Worm (Caenorhabditis elegans): ENCODE results near the gene fbxb-78.
A peak's percentile ranks its signal among the peaks of the same experiment; 100 is the strongest.
"Not testable (repeated sequence)": the region's sequence is repeated elsewhere in the genome, so short reads cannot be mapped to it uniquely, and the experiment has no call there.

fbxb-78 gene

DNA sequence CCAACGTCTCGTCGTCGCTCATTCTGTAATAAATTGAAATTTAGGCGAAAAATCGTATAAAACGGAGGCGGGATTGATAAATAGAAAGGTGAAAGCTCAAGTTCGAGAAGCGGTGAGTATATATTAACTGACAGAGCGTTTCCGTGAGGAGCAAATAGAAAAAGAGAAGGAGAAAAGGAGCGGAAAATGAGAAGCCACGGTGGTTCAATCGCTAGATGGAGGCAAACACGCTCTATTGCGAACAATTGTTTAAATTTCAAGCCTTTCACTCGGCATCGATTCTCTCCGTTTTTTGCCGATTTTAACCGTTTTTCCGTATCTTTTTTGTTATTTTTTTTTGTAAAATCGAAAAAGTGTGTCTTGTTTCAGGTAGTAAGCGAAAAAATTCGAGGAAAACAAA is 21.6 kb upstream of the fbxb-78 start, which contains the start of gene miro-1:
Gene miro-1 (minus strand): TSS at position 23 of the 400 bp plus-strand sequence.
- not testable (repeated sequence) for TF ChIP-seq nhr-77, lsy-12, skn-1 (tag; optimal IDR thresholded peaks at IDR 0.05)

DNA sequence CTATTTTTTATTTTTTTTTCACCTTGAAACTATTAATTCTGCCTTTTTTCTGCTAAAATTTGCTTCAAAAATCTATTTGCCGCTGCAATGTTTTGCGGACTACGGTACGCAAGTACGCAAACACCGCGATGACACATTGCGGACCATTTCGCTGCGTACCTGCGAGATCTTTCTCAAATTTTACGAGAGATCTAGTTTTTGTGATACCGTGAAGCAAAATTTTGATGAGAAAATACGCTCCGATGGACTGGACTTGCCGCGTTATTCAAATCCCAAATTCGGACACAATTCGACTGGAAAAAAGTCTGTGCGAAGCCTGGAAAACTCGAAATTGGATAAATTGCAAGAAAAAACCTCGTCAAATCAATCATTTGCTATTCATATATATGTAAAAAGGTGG is 16.8 kb upstream of the fbxb-78 start:
- TF ChIP-seq nfya-1 (tag; optimal IDR thresholded peaks at IDR 0.05; ENCODE audit: insufficient read depth) (peak; percentile 22), lin-15B (tag; optimal IDR thresholded peaks at IDR 0.05) (peak; percentile 19), tbx-2 (tag; optimal IDR thresholded peaks at IDR 0.05) (peak; percentile 27), elt-2 (tag; optimal IDR thresholded peaks at IDR 0.05) (peak; percentile 1)

DNA sequence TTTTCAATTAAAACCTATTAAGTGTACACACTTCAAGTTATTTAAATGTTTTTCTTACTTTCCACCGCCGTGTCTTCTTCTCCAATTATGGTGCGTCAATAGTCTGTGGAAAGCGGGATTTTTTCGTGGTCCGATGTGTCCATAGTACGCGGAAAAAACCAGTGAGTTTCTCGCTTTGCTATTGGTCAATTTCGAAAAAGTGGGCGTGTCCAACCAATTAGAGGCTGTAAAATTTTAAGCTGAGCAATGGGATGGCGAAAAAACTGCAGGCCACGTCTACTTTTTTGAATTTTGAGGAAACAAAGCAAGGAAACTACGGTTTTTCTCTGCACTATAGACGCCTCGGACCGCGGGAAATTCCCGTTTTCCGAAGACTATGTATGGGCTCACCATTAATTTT is 13.7 kb upstream of the fbxb-78 start:
- TF ChIP-seq zag-1 (tag; optimal IDR thresholded peaks at IDR 0.05) (no peak), fkh-2 (tag; optimal IDR thresholded peaks at IDR 0.05) (no peak), jun-1 (tag; optimal IDR thresholded peaks at IDR 0.05) (no peak), nhr-76 (tag; optimal IDR thresholded peaks at IDR 0.05) (no peak), lin-15B (tag; optimal IDR thresholded peaks at IDR 0.05) (no peak), nhr-67 (tag; optimal IDR thresholded peaks at IDR 0.05) (no peak), skn-1 (tag; optimal IDR thresholded peaks at IDR 0.05) (no peak), nhr-23 (tag; optimal IDR thresholded peaks at IDR 0.05) (no peak), daf-12 (tag; optimal IDR thresholded peaks at IDR 0.05) (no peak), ceh-28 (tag; optimal IDR thresholded peaks at IDR 0.05) (no peak), aly-2 (tag; optimal IDR thresholded peaks at IDR 0.05) (no peak), nhr-237 (tag; optimal IDR thresholded peaks at IDR 0.05) (no peak), ZK546.5 (tag; optimal IDR thresholded peaks at IDR 0.05) (no peak), nhr-43 (tag; optimal IDR thresholded peaks at IDR 0.05; ENCODE audit: poor library complexity, severe bottlenecking) (no peak), nhr-28 (tag; optimal IDR thresholded peaks at IDR 0.05) (no peak), nhr-11 (tag; optimal IDR thresholded peaks at IDR 0.05) (no peak), ztf-4 (tag; optimal IDR thresholded peaks at IDR 0.05) (no peak), egl-5 (tag; optimal IDR thresholded peaks at IDR 0.05) (no peak)

DNA sequence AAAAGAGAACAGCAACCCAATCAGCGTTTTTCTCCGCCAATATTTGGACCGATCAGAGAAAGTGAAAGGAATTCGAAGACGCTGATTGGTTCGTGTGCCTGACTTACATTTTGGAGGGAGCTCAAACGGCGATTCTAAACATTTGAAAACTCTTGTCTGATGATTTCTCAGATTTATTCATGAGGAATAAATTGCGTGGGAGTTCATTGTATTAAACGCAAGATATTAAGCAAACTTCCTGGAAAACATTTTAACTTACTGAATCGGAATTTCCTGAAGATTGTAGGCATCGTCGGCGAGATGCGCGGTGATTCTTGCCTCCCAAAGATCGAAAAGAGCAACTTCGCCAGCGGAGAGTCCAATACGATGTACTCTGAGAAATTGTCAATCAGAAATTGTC is 12.8 kb upstream of the fbxb-78 start, which contains the start of gene K08F11.1:
Gene K08F11.1 (plus strand): TSS at position 301 of the 400 bp plus-strand sequence.
- no peak for TF ChIP-seq lin-39 (tag; optimal IDR thresholded peaks at IDR 0.05)
- no peak for TF ChIP-seq ZK546.5 (tag; optimal IDR thresholded peaks at IDR 0.05)
- TF ChIP-seq elt-2 (tag; optimal IDR thresholded peaks at IDR 0.05): no peak
- TF ChIP-seq nhr-28 (tag; optimal IDR thresholded peaks at IDR 0.05): no peak
- TF ChIP-seq skn-1 (tag; optimal IDR thresholded peaks at IDR 0.05): no peak
- no peak for TF ChIP-seq nhr-77 (tag; optimal IDR thresholded peaks at IDR 0.05)
- no peak for TF ChIP-seq sea-2 (GFP tag; optimal IDR thresholded peaks at IDR 0.05)
- TF ChIP-seq ceh-28 (tag; optimal IDR thresholded peaks at IDR 0.05): no peak
- no peak for TF ChIP-seq fkh-10 (GFP tag; optimal IDR thresholded peaks at IDR 0.05)
- no peak for TF ChIP-seq nhr-11 (tag; optimal IDR thresholded peaks at IDR 0.05)
- no peak for TF ChIP-seq nhr-12 (tag; optimal IDR thresholded peaks at IDR 0.05)
- no peak for TF ChIP-seq jun-1 (tag; optimal IDR thresholded peaks at IDR 0.05)
- TF ChIP-seq ztf-11 (tag; optimal IDR thresholded peaks at IDR 0.05): no peak
- TF ChIP-seq pqm-1 (tag; optimal IDR thresholded peaks at IDR 0.05): no peak
- no peak for TF ChIP-seq unc-62 (GFP tag; optimal IDR thresholded peaks at IDR 0.05)
- no peak for TF ChIP-seq nfya-1 (tag; optimal IDR thresholded peaks at IDR 0.05; ENCODE audit: insufficient read depth)

DNA sequence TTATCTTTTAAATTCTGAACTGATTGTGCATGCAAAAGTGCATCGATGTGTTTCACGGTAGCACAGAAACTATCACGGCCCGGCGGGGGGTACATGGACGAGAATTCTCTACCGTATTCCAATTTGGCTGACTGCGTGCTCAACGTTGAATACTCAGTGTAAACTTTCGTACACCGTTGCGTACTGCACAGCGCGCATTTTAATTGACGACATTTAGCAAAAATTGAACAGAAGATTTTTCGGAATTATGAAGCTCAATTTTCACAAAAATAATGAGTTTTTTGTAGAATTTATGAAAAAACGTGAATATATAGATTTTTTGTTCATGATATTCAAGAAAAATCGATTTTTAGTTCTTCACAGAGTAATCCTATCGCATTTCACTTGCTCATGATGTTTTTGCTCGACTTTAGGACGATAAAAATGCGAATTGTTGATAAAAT is 11.9 kb upstream of the fbxb-78 start:
- TF ChIP-seq pha-4 (tag; optimal IDR thresholded peaks at IDR 0.05): peak; percentile 6
- peak; percentile 7 for TF ChIP-seq hmg-11 (tag; optimal IDR thresholded peaks at IDR 0.05)
- peak; percentile 43 for TF ChIP-seq nhr-25 (tag; optimal IDR thresholded peaks at IDR 0.05)
- peak; percentile 70 for TF ChIP-seq ceh-28 (tag; optimal IDR thresholded peaks at IDR 0.05)
- peak; percentile 73 for TF ChIP-seq elt-2 (tag; optimal IDR thresholded peaks at IDR 0.05)
- TF ChIP-seq lsy-12 (tag; optimal IDR thresholded peaks at IDR 0.05): peak; percentile 88
- peak; percentile 58 for TF ChIP-seq nfya-1 (tag; optimal IDR thresholded peaks at IDR 0.05; ENCODE audit: insufficient read depth)
- peak; percentile 37 for TF ChIP-seq nhr-77 (tag; optimal IDR thresholded peaks at IDR 0.05)
- TF ChIP-seq ZK546.5 (tag; optimal IDR thresholded peaks at IDR 0.05): peak; percentile 60
- TF ChIP-seq tbx-2 (tag; optimal IDR thresholded peaks at IDR 0.05): peak; percentile 77
- peak; percentile 60 for TF ChIP-seq lin-15B (tag; optimal IDR thresholded peaks at IDR 0.05)
- peak; percentile 73 for TF ChIP-seq nhr-23 (tag; optimal IDR thresholded peaks at IDR 0.05)
- TF ChIP-seq ztf-4 (tag; optimal IDR thresholded peaks at IDR 0.05): peak; percentile 0
- TF ChIP-seq nhr-11 (tag; optimal IDR thresholded peaks at IDR 0.05): peak; percentile 77
- TF ChIP-seq R02D3.7 (tag; optimal IDR thresholded peaks at IDR 0.05): peak; percentile 76
- TF ChIP-seq nhr-43 (tag; optimal IDR thresholded peaks at IDR 0.05; ENCODE audit: poor library complexity, severe bottlenecking): peak; percentile 64

All from whole organism, L3 larva.